Fruit fly (Drosophila melanogaster): ENCODE measurements around the gene CG42728.

DNA sequence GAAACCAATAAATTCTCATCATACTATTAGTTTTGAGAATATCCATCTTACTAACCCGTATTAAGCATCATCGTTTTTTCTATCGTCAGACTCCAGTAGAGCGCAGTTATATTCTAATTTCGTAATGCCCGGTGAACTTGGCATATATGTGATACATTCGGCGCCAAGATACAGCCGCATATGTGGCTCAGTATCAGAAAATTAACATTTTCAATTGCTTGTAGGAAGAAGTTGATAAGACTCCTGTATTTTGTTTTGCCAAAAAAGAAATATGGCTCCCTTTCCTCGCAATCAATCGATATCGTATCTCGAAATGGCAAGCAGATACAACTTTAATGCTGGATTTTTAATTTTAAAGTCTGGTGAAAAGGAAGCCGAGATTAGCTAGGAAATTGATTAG is 2.8 kb downstream of the CG42728 start, which contains the start of gene CG33986:
- TF ChIP-seq ttk (optimal IDR thresholded peaks at IDR 0.05) (no peak), Myc (optimal IDR thresholded peaks at IDR 0.05) (no peak)
